Fruit fly (Drosophila melanogaster) whole organism, larva: ENCODE measurements around the gene CG18081.

ENCODE experiments used
- noc ChIP-seq: fragments of 200-800 bp; sonication (Bioruptor generic); optimal IDR thresholded peaks from 3 replicates; lab custom pipeline; 2019; ENCODE audit warnings: missing biosample characterization, mild to moderate bottlenecking, missing genetic modification characterization, moderate library complexity

CG18081 gene

DNA sequence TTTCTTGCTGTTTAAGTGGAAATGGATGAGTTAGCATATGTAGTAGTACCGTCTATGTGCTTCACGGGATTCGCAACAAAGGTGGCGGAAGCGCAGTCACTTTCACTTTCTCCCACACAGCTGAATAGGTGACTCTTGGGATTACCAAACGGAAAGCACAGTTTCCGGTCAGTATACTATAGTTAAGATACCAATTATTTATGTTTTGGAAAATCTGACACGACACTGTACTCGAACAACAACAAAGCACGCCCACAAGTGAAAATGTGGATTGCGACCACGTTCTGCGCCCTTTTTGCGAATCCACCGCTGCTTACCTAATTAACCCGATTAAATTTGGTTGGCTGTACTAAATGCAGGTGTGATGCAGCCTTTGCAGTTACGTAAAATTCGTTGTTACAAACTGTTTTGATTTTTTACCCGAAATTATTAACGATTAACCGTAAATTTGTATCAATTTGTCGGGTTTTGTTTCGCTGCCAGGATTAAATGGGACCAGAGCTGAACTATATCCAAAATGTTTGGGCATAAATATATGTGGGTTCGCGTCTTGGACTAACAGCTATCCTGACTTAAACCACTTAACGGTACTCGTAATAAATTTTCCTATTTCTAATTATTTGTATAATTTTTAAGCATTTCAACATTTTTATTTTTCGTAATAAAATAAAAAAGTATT is at the start of gene CG18081:
Gene CG18081, minus strand, starts transcription at position 512 of the 679 bp plus-strand sequence.
- no peak for TF ChIP-seq noc (tag; lab: Kevin White, UChicago)

DNA sequence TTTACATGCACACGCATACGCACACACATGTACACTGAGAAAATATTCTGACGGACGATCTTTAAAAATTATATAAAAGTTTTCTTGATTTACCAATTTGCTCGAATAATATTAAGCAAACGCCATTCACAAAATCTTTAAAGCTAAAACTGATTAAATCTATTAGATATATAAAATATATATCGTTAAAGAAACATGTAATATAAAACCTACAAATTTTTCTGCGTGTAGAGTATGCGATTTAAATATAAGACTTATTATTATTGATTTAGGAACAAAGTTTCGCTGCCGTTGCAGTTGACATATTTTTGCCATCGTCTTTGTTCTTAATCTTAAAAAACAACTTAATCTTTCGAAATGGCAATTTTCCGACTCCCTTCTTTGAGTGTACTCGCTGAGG is 42.3 kb upstream of the CG18081 start:
- TF ChIP-seq noc (tag; lab: Kevin White, UChicago), result no peak

DNA sequence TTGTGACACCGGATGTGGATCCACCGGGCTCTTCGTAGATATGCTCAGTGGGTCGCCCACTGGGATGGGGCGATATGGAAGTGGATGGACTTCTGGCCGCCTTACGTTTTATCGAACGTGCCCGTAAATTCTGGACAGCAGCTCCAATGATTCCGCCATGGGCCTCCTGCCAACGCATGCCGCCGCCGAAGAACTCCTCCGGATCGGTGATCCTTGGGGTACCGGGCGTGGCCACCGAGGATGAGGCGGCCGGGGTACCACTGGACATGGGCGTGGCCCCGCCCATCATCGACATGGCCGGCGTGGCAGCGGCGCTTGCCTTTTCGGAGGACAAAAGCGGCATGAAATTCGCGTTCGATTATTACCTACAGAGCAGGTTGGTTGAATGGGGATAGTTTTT is 20.8 kb upstream of the CG18081 start:
- TF ChIP-seq noc (tag; lab: Kevin White, UChicago), result no peak

DNA sequence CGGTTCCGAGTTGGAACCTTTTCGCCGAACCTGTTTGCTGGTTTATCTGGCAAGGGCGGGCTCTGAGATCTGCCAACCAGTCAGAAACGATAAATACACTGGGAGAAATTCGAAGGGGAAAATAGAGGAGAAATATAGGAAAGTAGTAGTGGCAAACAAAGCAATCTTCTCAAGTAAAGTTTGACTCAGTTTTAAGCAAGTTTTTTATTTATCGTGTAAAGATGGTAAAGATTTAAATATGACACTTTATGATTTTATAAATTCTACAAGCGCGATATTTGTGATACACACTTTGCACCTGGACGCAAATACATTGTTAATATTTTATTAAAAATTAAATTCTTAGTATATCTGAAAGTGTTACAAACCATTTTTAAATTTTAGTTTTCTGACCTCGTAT is 12.5 kb upstream of the CG18081 start:
- no peak for TF ChIP-seq noc (tag; lab: Kevin White, UChicago)

DNA sequence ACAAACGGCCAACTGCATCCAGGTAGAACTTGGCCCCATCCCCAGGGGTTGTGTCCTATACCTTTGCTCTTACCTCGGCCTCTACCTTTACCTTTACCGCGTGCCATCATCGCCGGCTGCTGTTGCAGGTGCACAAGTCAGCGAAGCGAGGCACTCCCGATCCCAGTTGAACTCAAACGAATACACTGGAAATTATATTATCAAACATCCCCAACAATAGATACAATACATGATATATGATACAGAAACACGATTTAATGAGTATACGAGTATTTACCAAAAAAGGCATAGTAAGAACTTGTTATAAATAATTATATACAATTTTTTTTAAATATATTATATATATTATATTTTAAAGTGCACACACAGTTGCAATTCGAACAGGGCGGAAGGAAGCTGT is 12.0 kb upstream of the CG18081 start:
- no peak for TF ChIP-seq noc (tag; lab: Kevin White, UChicago)

DNA sequence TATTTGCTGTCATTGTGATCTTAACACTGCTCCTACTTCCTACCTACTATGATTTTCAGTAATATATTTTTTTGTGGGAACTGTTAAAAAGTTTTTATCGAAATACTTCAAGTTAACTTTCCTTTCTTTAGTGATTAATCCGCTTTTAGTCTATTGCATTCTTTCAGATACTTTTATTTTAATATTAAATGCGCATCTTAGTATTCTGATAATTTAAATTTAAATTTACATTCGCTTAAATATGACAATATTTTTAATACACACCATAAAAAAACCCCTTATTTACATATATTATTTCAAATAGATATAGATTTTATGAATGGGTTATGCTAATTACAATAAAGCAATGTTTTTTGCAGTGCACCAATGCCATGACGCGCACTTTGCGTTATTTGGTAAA is 9.4 kb upstream of the CG18081 start:
- no peak for TF ChIP-seq noc (tag; lab: Kevin White, UChicago)

DNA sequence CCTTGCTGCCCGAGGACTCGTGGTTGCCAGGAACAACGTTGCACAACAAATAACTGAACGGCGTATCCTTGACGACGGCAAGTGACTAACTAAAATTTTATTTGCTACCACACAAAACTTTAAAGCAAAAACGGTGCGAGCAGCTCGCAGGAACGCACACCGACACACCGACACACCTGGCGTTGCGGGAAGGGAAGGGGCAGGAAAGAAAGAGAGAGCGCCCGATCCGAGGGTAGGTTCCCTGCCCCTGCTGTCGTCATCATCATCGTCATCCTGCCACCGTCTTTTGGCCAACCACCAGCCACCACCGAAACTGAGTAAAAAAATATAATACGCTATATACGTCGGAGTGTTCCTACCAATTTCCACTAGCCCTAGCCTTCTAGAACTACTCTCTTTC is 8.8 kb upstream of the CG18081 start, which contains the start of gene meru:
Gene meru, minus strand, starts transcription at position 101 of the 400 bp plus-strand sequence.
- no peak for TF ChIP-seq noc (tag; lab: Kevin White, UChicago)

DNA sequence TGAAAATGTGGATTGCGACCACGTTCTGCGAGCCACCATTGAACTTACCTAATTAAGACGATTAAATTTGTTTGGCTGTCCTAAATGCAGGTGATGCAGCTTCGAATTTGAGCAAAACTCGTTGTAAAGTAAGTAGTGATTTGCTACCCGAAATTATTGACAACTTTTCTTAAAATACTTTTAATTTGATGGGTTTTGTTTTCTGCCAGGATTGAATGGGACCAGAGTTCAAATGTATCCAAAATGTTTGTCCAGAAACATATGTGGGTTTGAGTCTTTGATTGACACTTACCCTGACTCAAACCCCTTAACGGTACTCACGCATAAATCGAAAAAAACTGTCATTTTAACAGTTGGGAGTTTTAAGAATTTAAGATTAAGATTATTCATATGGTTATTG is 2.0 kb upstream of the CG18081 start, which contains the start of gene CG15715:
Gene CG15715, minus strand, starts transcription at position 274 of the 400 bp plus-strand sequence.
- no peak for TF ChIP-seq noc (tag; lab: Kevin White, UChicago)

DNA sequence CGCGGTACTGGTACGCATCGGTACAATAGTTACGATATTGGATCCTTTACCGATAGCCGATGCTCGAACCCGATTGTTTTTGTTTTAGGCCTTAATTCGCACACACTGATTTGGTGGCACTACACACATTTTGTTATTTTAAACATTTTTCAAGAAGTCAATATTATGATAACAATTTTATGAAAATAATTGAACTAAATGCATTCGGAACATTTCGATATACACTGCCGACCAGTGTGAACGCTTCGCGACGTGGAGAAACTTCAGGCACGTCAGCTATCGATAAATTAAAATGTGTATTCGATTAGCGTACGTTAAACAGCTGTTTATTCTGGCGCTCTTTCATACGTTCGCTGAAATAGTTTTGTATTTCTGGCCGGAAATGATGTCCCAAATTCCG is 3.0 kb downstream of the CG18081 start, which contains the start of gene CG12713:
Gene CG12713, plus strand, starts transcription at position 319 of the 400 bp plus-strand sequence.
- no peak for TF ChIP-seq noc (tag; lab: Kevin White, UChicago)

DNA sequence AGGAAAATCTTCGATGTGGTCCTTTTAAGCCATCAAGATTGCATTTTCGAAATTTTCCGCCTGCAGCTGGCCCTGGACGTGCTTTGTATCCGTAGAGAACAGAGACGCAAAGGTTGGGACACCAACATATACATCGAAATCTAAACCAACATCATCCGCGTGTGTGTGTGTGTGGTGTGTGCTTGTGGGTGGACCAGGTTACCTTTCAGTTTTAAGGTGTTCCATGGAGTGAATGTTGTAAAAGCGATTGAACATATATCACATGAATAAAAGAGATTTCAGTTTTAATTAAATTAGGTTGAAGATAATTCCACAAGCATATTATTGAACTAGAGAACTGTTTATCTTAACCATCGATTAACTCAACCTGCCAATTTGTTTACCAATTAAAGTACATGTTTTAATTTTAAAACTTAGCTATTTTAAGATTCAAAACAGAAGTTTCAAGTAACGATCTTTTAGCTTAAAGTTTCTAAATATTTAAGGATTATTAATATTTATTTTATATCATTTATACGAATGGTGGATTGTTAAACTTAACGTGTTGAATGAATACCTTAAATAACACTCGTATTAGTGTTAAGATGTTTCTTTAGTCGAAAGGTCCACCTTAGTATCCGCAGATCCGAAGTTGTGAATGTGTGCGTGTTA is 8.1 kb downstream of the CG18081 start:
- peak; percentile 93 for TF ChIP-seq noc (tag; lab: Kevin White, UChicago)

DNA sequence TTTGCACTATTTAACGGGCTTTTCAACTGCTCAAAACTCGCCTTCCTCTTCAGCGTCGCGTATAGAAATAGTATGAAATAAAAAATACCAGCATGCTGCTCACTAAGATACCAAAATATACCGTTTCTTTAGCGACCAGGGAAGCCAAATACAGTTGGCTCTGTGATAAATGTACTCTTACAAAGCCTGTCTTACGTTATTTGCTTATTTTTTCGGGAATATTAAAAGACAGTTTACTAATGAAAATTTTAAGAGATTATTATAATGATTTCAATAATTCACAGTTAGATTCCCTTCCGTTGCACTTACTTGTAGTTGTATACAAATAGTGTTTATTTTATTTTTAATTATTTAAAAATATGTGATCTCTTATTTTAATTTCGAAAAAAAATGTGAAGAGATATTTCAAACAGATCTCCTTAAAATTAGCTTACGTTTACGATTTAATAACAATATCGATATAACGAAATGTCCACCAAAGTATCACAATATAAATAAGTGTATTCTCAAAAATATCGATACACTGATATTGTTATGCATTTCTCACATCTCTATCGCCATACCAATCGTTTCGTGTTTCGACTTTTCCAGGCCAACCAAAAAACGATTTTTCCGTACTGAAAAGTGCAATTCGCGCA is 8.7 kb downstream of the CG18081 start, which contains the start of the genes DCP2 and dbo:
Gene DCP2, minus strand, starts transcription at position 77 of the 638 bp plus-strand sequence.
Gene dbo, plus strand, starts transcription at position 542 of the 638 bp plus-strand sequence.
- no peak for TF ChIP-seq noc (tag; lab: Kevin White, UChicago)

DNA sequence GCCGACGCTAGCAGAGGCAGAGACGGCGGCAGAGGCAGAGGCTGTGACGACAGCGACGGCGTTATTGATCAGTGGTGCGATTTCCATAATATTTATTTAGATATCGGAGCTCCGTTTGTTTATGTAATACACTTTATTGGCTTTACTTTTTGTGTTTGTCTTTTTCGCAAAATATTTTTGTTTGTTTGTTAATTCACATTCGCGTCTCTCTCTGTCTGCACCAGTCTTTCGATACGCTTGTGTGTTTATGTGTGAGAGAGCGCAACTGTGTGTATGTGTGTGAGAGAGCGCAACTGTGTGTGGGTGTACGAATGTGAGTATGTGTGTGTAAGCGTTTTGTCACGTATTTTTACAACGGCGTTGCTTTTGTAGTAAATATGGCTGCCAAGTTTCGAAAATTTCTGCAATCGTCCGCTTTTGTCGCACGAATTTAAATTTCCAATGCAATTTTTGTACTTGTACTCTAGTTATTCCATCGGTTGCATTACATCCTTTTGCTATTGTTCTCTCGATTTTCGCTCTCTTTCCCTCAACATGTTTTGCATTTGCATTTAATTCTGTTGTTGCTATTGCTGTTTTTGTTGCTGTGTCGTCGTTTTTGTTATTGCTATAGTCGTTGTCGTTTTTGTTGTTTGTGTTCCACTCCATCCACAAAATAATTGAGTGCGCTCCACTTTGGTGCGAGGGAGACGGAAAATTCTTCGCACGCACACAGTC is 9.5 kb downstream of the CG18081 start:
- TF ChIP-seq noc (tag; lab: Kevin White, UChicago), result peak; percentile 71

DNA sequence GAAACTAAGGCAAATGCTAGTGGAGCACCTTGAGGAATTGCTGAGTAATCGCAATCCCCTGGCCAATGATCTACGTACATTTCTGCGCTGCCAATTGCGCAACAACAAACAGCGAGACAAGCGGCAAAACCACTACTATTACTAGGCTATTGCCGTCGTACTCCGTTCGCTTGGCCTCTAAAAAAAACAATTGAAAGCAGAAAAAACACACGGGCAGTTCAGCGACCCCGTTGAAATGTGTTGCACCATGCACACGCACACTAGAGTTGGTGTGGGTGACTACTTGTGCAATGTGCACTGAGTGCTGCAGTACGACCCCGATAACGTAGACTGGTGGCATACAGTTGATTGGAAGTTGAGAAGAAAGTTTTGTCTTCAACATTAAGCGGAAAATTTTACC is 10.7 kb downstream of the CG18081 start:
- TF ChIP-seq noc (tag; lab: Kevin White, UChicago), result no peak

DNA sequence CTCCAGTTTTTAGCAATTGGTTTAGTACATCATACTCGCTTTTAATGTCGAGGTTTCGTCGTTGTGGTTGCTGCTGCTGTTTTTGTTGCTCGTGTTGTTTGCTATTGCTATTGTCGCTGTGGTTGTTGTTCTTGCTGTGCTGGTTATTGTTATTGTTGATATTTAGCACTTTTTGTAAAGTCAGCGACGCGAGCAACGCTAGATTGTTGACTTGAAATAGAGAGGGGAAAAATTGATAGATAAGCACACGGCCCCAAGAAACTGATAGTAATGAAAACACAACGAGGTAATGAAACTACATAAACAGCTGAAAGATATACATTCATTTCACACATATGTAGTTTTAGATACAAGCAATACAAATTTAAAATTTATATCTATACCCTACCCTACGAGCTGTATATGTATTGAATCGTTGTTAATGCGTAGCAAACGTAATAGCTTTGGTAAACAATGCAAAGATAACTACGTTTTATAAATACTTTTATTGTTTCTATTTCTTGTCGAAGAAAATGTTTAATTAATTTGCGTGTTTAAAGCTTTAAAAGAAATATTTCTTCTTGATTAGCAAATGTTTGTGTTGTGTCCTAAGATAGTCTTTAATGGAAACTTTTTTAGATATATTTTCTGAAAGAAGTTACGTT is 11.3 kb downstream of the CG18081 start:
- peak; percentile 13 for TF ChIP-seq noc (tag; lab: Kevin White, UChicago)

DNA sequence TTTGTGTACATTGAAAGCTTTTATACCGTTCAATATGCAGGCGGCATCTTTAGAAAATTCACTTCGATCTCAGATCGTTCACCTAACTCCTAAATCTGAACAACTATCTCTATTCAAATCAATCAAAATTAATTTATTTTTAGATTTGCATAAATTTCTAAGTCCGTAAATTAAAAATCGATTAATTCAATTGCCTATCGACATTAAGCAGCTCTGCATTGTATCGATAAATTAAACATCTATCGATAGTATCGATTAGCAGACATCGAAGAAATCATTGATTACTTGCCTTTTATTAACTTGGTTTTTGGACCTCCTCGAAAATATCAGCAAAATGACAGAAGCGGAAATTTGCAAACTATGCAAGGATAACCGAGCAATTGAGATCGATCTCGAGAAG is 18.5 kb downstream of the CG18081 start, which contains the start of gene CkIIalpha-i1:
Gene CkIIalpha-i1, plus strand, starts transcription at position 266 of the 400 bp plus-strand sequence.
- TF ChIP-seq noc (tag; lab: Kevin White, UChicago), result no peak
